Worm (Caenorhabditis elegans): Measurements from ENCODE around the gene acbp-6.

acbp-6 gene

DNA sequence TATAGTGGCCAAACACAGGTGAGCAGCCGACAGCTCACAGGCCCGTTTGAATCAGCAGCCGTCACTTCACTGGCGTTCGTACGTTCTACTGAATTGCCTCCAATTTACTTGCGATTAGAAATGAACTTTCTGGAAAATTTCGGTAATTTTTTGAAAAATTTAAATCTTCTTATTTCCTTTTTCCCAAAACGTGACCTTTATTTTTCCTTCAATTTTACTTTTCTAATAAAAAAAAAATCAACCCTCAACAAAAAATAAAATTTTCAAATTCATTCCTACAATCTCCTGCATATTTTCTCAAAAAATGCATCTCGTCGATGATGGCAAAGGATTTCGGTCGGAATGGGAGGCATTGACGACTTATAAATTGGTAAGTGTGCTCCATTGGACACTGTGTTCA is 25.1 kb downstream of the acbp-6 start, which contains the start of gene W03C9.8:
W03C9.8 (plus strand) TSS at position 301 of the 400 bp plus-strand sequence.
- TF ChIP-seq dve-1 (tag; optimal IDR thresholded peaks at IDR 0.05) (no peak), elt-4 (tag; optimal IDR thresholded peaks at IDR 0.05) (no peak), ets-4 (tag; optimal IDR thresholded peaks at IDR 0.05) (no peak), nfya-1 (tag; optimal IDR thresholded peaks at IDR 0.05) (no peak), hlh-13 (GFP tag; optimal IDR thresholded peaks at IDR 0.05) (no peak), ztf-16 (tag; optimal IDR thresholded peaks at IDR 0.05) (no peak), ceh-2 (tag; optimal IDR thresholded peaks at IDR 0.05) (no peak), ceh-30 (tag; optimal IDR thresholded peaks at IDR 0.05) (no peak), fkh-6 (tag; optimal IDR thresholded peaks at IDR 0.05) (no peak), hlh-8 (tag; optimal IDR thresholded peaks at IDR 0.05) (no peak)

DNA sequence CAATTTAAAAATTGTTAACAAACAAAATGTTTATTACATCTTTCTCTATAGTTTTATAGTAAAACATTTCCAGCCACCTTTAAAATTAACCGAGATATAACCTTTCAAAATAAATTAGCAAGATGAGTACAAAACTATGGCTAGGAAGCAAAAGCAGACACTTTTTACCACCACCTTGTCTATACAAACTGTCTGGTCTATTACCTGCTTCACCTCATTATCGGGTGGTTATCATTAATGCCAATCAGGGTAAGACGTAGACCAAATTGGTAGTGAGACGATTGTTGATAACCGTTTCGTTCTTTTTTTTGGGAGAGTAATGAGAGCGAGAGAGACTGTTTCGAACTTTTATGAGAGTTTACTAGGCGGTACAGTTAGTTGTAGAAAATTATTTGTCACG is 37.1 kb downstream of the acbp-6 start:
- no peak for TF ChIP-seq pros-1 (tag; optimal IDR thresholded peaks at IDR 0.05)
- no peak for TF ChIP-seq ceh-18 (tag; optimal IDR thresholded peaks at IDR 0.05)
- no peak for TF ChIP-seq lim-6 (tag; optimal IDR thresholded peaks at IDR 0.05)
- TF ChIP-seq hlh-30 (tag; optimal IDR thresholded peaks at IDR 0.05; ENCODE audit: insufficient read depth), result no peak
- TF ChIP-seq nfya-1 (tag; optimal IDR thresholded peaks at IDR 0.05), result no peak
- no peak for TF ChIP-seq dve-1 (tag; optimal IDR thresholded peaks at IDR 0.05)
- no peak for TF ChIP-seq pha-4 (tag; optimal IDR thresholded peaks at IDR 0.05)
- TF ChIP-seq ceh-30 (tag; optimal IDR thresholded peaks at IDR 0.05), result no peak
- TF ChIP-seq ceh-31 (tag; optimal IDR thresholded peaks at IDR 0.05), result no peak

DNA sequence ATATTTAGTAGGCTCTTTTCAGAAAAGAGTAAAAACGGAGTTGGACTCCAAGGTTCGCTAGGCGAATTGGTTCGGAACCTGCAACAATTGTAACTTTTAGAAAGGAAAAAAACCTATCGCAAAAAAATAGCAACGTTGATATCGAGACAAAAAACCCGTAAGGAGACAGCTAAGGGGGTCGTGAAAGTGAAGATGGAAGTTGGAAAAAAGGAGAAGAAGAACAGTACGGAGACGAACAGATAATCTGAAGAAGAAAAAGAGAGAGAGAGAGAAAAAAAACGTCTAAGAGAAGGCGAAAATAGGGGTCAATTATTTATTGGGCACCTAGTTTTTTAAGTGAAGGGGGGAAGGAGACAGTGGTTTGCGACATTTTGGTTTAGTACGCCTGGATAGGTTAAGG is 38.3 kb downstream of the acbp-6 start, which contains the start of gene lin-29:
lin-29 (minus strand) TSS at position 78 of the 400 bp plus-strand sequence.
- no peak for TF ChIP-seq dmd-4 (tag; optimal IDR thresholded peaks at IDR 0.05; ENCODE audit: borderline replicate concordance)
- TF ChIP-seq lim-6 (tag; optimal IDR thresholded peaks at IDR 0.05), result no peak
- no peak for TF ChIP-seq unc-42 (tag; optimal IDR thresholded peaks at IDR 0.05)
- TF ChIP-seq pag-3 (tag; optimal IDR thresholded peaks at IDR 0.05; ENCODE audit: borderline replicate concordance), result no peak
- TF ChIP-seq ceh-31 (tag; optimal IDR thresholded peaks at IDR 0.05), result no peak
- TF ChIP-seq sox-2 (GFP tag; IDR thresholded peaks at IDR 0.05), result no peak

DNA sequence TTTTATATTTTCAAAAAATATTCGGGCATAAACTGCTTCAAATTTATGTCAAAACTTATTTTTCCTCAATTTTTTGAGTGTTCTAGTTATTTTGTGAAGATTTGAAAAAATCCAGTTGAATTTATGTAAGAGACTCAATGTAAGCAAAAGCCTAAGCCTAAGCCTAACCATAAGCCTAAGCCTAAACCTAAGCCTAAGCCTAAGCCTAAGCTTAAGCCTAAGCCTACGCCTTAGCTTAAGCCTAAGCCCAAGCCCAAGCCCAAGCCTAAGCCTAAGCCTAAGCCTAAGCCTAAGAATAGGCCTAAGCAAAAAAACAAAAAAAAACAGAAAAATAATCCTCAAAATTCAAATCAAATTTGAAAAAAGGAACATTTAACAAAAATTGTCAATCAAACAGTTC is 43.4 kb downstream of the acbp-6 start:
- no peak for TF ChIP-seq ceh-14 (tag; optimal IDR thresholded peaks at IDR 0.05)
- TF ChIP-seq C38D4.7 (GFP tag; optimal IDR thresholded peaks at IDR 0.05), result no peak
- TF ChIP-seq lin-11 (tag; optimal IDR thresholded peaks at IDR 0.05), result no peak
- peak; percentile 56 for TF ChIP-seq dve-1 (tag; optimal IDR thresholded peaks at IDR 0.05)

DNA sequence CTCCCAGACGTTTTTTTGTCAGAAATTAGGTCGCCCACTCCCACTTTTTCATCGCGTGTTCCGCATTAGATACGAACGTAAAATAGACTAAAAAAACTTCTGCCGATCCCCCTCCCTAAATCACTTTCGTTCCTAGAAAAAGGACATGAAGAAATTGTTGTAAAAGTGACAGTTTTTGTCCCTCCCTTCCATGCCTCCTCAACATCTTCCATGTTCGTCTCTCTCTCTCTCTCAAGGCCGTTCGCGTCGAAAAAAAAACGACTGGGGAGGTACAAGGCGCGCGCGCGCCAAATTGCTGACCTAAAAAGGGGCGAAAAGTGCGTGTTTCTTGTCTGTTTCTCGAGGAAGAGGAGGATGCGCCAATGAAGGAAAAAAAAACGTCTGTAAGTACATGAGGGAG is 44.8 kb downstream of the acbp-6 start:
- TF ChIP-seq unc-3 (GFP tag; conservative IDR thresholded peaks at IDR 0.05) (no peak), unc-3 (tag; optimal IDR thresholded peaks at IDR 0.05) (no peak), ceh-2 (tag; optimal IDR thresholded peaks at IDR 0.05) (no peak), elt-2 (tag; optimal IDR thresholded peaks at IDR 0.05) (no peak), fkh-10 (GFP tag; optimal IDR thresholded peaks at IDR 0.05) (no peak), nfya-1 (tag; optimal IDR thresholded peaks at IDR 0.05) (no peak), ceh-19 (GFP tag; optimal IDR thresholded peaks at IDR 0.05) (no peak), tbx-2 (tag; optimal IDR thresholded peaks at IDR 0.05) (no peak), dmd-4 (tag; optimal IDR thresholded peaks at IDR 0.05; ENCODE audit: borderline replicate concordance) (no peak), ceh-31 (tag; optimal IDR thresholded peaks at IDR 0.05) (no peak), unc-86 (tag; optimal IDR thresholded peaks at IDR 0.05) (no peak), ref-2 (tag; optimal IDR thresholded peaks at IDR 0.05) (no peak), hlh-15 (tag; optimal IDR thresholded peaks at IDR 0.05) (no peak), rnt-1 (tag; optimal IDR thresholded peaks at IDR 0.05) (no peak), odd-2 (tag; optimal IDR thresholded peaks at IDR 0.05) (no peak), Y22D7AL.16 (tag; optimal IDR thresholded peaks at IDR 0.05) (no peak), hlh-13 (GFP tag; optimal IDR thresholded peaks at IDR 0.05) (no peak), tbx-7 (tag; optimal IDR thresholded peaks at IDR 0.05) (no peak), pat-9 (tag; optimal IDR thresholded peaks at IDR 0.05) (no peak), eyg-1 (tag; optimal IDR thresholded peaks at IDR 0.05) (no peak), lin-11 (tag; optimal IDR thresholded peaks at IDR 0.05) (no peak)
